Worm (Caenorhabditis elegans): ENCODE data around the gene pigq-1.

The pigq-1 gene

DNA sequence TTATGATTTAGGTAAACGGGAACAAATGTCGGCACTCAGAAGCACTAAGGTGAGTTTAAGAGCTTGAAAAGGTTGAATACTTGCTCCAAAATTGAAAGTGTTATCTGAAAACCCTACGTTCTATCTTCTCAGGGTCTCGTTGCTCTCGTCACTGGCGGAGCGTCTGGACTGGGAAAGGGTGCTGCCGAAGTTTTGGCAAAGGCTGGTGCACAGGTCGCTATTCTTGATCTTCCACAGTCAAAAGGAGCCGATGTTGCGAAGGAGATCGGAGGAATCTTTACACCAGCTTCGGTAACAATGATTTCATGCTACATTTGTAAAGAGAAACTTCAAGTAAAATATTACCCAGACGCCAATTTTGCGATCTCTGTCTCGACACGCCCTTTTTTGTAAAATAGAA lies 15.8 kb downstream of the pigq-1 start, which contains the start of gene ard-1:
ard-1 (plus strand) TSS at position 12 of the 400 bp plus-strand sequence.
- no peak for TF ChIP-seq lin-13 (tag; optimal IDR thresholded peaks at IDR 0.05)
- TF ChIP-seq ceh-39 (tag; optimal IDR thresholded peaks at IDR 0.05) = no peak
- TF ChIP-seq mls-2 (tag; optimal IDR thresholded peaks at IDR 0.05) = no peak
- no peak for TF ChIP-seq elt-1 (tag; optimal IDR thresholded peaks at IDR 0.05; ENCODE audit: borderline replicate concordance, insufficient read depth)
- TF ChIP-seq drap-1 (GFP tag; optimal IDR thresholded peaks at IDR 0.05) = no peak
- no peak for TF ChIP-seq ztf-11 (tag; optimal IDR thresholded peaks at IDR 0.05)
- TF ChIP-seq ceh-43 (GFP tag; optimal IDR thresholded peaks at IDR 0.05) = no peak
- TF ChIP-seq tbx-8 (GFP tag; optimal IDR thresholded peaks at IDR 0.05) = no peak
- TF ChIP-seq nhr-2 (tag; optimal IDR thresholded peaks at IDR 0.05) = no peak
- TF ChIP-seq unc-120 (tag; optimal IDR thresholded peaks at IDR 0.05; ENCODE audit: poor library complexity, severe bottlenecking) = no peak
- TF ChIP-seq cnd-1 (tag; optimal IDR thresholded peaks at IDR 0.05) = no peak
- TF ChIP-seq ceh-83 (GFP tag; optimal IDR thresholded peaks at IDR 0.05) = no peak
- no peak for TF ChIP-seq ham-2 (GFP tag; optimal IDR thresholded peaks at IDR 0.05)
- TF ChIP-seq nhr-237 (tag; optimal IDR thresholded peaks at IDR 0.05) = no peak
- TF ChIP-seq mep-1 (tag; optimal IDR thresholded peaks at IDR 0.05) = no peak
- no peak for TF ChIP-seq zip-8 (tag; optimal IDR thresholded peaks at IDR 0.05)
- no peak for TF ChIP-seq blmp-1 (tag; optimal IDR thresholded peaks at IDR 0.05)
- TF ChIP-seq nhr-28 (tag; optimal IDR thresholded peaks at IDR 0.05) = no peak

DNA sequence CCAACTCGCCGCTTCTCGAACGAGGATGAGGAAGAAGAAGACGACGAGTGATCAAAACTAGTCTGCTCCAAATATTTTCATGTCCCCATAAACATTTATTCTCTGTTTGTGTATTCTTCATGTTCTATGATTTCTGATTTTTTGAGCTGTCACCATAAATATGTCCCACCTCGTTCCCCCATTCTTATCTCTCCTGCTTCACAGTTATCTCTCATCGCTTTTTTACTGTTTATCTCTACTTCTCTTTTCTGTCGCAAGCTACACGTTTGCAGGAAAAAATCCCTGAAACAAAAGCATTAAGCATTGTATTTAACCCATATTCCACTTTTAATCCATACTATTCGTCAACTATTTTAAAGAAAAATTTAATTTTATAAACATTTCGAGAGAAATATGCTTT lies 16.3 kb downstream of the pigq-1 start:
- no peak for TF ChIP-seq elt-1 (tag; optimal IDR thresholded peaks at IDR 0.05; ENCODE audit: borderline replicate concordance, insufficient read depth)
- TF ChIP-seq unc-120 (tag; optimal IDR thresholded peaks at IDR 0.05; ENCODE audit: poor library complexity, severe bottlenecking) = no peak
- TF ChIP-seq nhr-237 (tag; optimal IDR thresholded peaks at IDR 0.05) = no peak
- no peak for TF ChIP-seq nhr-76 (tag; optimal IDR thresholded peaks at IDR 0.05)
- no peak for TF ChIP-seq blmp-1 (tag; optimal IDR thresholded peaks at IDR 0.05)
- no peak for TF ChIP-seq lsy-2 (tag; optimal IDR thresholded peaks at IDR 0.05)
- TF ChIP-seq mls-2 (tag; optimal IDR thresholded peaks at IDR 0.05) = no peak
- no peak for TF ChIP-seq ces-1 (GFP tag; optimal IDR thresholded peaks at IDR 0.05)
- TF ChIP-seq unc-62 (GFP tag; optimal IDR thresholded peaks at IDR 0.05) = no peak
- TF ChIP-seq bed-3 (GFP tag; optimal IDR thresholded peaks at IDR 0.05) = no peak
- TF ChIP-seq pha-4 (tag; optimal IDR thresholded peaks at IDR 0.05) = no peak
- no peak for TF ChIP-seq ceh-43 (GFP tag; optimal IDR thresholded peaks at IDR 0.05)
- no peak for TF ChIP-seq nhr-2 (tag; optimal IDR thresholded peaks at IDR 0.05)

DNA sequence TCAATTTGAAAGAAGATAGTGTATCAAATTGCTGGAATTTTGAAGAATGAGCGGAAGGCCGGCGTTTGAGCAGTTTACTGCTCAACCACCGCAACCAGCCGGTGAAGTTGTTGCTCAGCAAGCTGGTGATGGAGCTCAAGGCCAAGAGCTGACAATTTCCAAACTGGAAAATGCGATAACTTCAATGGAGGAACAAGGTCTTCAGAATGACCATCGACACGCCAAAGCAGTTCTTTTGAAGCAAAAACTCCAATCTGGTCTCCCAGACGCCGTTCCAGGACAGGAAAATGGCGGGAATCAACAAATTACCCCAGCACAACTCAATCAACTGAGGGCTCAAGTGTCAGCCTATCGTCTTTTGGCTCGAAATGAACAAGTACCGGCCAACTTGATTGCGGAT lies 21.0 kb downstream of the pigq-1 start:
- TF ChIP-seq ces-1 (GFP tag; optimal IDR thresholded peaks at IDR 0.05) (no peak), M03D4.4 (tag; optimal IDR thresholded peaks at IDR 0.05) (no peak), blmp-1 (tag; optimal IDR thresholded peaks at IDR 0.05) (no peak), pha-4 (tag; optimal IDR thresholded peaks at IDR 0.05) (no peak), hlh-1 (tag; optimal IDR thresholded peaks at IDR 0.05) (no peak), unc-39 (tag; optimal IDR thresholded peaks at IDR 0.05) (no peak), flh-1 (GFP tag; optimal IDR thresholded peaks at IDR 0.05) (no peak), tbx-8 (GFP tag; optimal IDR thresholded peaks at IDR 0.05) (no peak), nhr-2 (tag; optimal IDR thresholded peaks at IDR 0.05) (no peak), snpc-4 (tag; optimal IDR thresholded peaks at IDR 0.05) (no peak), ham-2 (GFP tag; optimal IDR thresholded peaks at IDR 0.05) (no peak), lsy-2 (tag; optimal IDR thresholded peaks at IDR 0.05) (no peak), elt-3 (tag; optimal IDR thresholded peaks at IDR 0.05) (no peak), unc-120 (tag; optimal IDR thresholded peaks at IDR 0.05; ENCODE audit: poor library complexity, severe bottlenecking) (no peak), mab-5 (tag; optimal IDR thresholded peaks at IDR 0.05) (no peak), bed-3 (GFP tag; optimal IDR thresholded peaks at IDR 0.05) (no peak), elt-1 (tag; optimal IDR thresholded peaks at IDR 0.05; ENCODE audit: borderline replicate concordance, insufficient read depth) (no peak), mls-2 (tag; optimal IDR thresholded peaks at IDR 0.05) (no peak), sem-2 (GFP tag; optimal IDR thresholded peaks at IDR 0.05) (no peak), nhr-28 (tag; optimal IDR thresholded peaks at IDR 0.05) (no peak)

DNA sequence TGAATTAATAATTGTTTCAGACTA lies 21.2 kb downstream of the pigq-1 start, which contains the start of gene swsn-4:
swsn-4 (plus strand) TSS at position 21 of the 24 bp plus-strand sequence.
- no peak for TF ChIP-seq ceh-43 (GFP tag; optimal IDR thresholded peaks at IDR 0.05)
- TF ChIP-seq tbx-8 (GFP tag; optimal IDR thresholded peaks at IDR 0.05) = no peak
- no peak for TF ChIP-seq lin-32 (GFP tag; optimal IDR thresholded peaks at IDR 0.05)
- no peak for TF ChIP-seq lin-13 (tag; optimal IDR thresholded peaks at IDR 0.05)
- no peak for TF ChIP-seq blmp-1 (tag; optimal IDR thresholded peaks at IDR 0.05)
- TF ChIP-seq nhr-2 (tag; optimal IDR thresholded peaks at IDR 0.05) = no peak
- TF ChIP-seq ceh-39 (tag; optimal IDR thresholded peaks at IDR 0.05) = no peak
- TF ChIP-seq unc-62 (GFP tag; optimal IDR thresholded peaks at IDR 0.05) = no peak
- no peak for TF ChIP-seq hlh-1 (tag; optimal IDR thresholded peaks at IDR 0.05)
- TF ChIP-seq elt-3 (tag; optimal IDR thresholded peaks at IDR 0.05) = no peak
- TF ChIP-seq mab-5 (tag; optimal IDR thresholded peaks at IDR 0.05) = no peak
- TF ChIP-seq zip-8 (tag; optimal IDR thresholded peaks at IDR 0.05) = no peak
- no peak for TF ChIP-seq flh-1 (GFP tag; optimal IDR thresholded peaks at IDR 0.05)
- no peak for TF ChIP-seq sptf-1 (tag; optimal IDR thresholded peaks at IDR 0.05)
- TF ChIP-seq nhr-28 (tag; optimal IDR thresholded peaks at IDR 0.05) = no peak
- no peak for TF ChIP-seq nhr-12 (tag; optimal IDR thresholded peaks at IDR 0.05)
- TF ChIP-seq mep-1 (tag; optimal IDR thresholded peaks at IDR 0.05) = no peak
- TF ChIP-seq sem-2 (GFP tag; optimal IDR thresholded peaks at IDR 0.05) = no peak
- TF ChIP-seq bed-3 (GFP tag; optimal IDR thresholded peaks at IDR 0.05) = no peak

Measured in whole organism, mixed stage, embryonic.